Fruit fly (Drosophila melanogaster) whole organism, adult: ENCODE data around the gene sick.

Experiments used
- CG14711 ChIP-seq: fragments of 200-800 bp; sonication (Bioruptor generic); optimal IDR thresholded peaks from 2 replicates; lab custom pipeline; 2018; ENCODE audit warnings: missing biosample characterization, mild to moderate bottlenecking, missing genetic modification characterization, moderate library complexity
- CG33017 ChIP-seq: fragments of 200-800 bp; sonication (Bioruptor generic); optimal IDR thresholded peaks from 2 replicates; lab custom pipeline; 2018; ENCODE audit warnings: missing biosample characterization, mild to moderate bottlenecking, missing genetic modification characterization, moderate library complexity
- CG7045 ChIP-seq: fragments of 200-800 bp; sonication (Bioruptor generic); optimal IDR thresholded peaks from 2 replicates; lab custom pipeline; 2017; ENCODE audit warnings: missing biosample characterization, mild to moderate bottlenecking, missing genetic modification characterization
- kay ChIP-seq: fragments of 200-800 bp; sonication (Bioruptor generic); peaks from one replicate; lab custom pipeline; 2016; ENCODE audit warnings: missing biosample characterization, missing genetic modification characterization, borderline replicate concordance

DNA sequence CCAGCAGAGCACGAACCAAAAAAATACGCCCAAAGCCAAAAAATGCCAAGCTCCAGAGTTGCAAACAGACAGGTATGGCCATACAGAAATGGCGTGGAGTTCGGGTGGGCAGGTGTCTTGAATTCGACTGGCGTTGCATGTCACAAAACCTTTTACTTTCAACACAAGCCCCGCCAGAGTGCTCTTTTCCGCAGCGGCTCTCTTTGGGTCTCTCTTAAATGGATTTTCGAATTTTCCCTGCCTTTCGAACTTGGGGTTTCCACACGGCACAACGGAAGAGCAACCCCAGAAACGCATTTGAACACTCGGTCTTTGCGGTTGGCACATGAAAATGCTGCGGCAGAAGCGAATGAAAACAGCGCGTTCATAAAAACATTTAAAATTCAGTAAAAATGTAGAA lies 121.7 kb downstream of the sick start:
- TF ChIP-seq kay (no peak), CG33017 (tag; lab: Kevin White, UChicago) (no peak), CG7045 (GFP tag; lab: Kevin White, UChicago) (no peak), CG14711 (tag; lab: Kevin White, UChicago) (no peak)
